Worm (Caenorhabditis elegans) whole organism, L2 larva: ENCODE data around the gene F48F5.6.

Experiments
- ceh-82 ChIP-seq: fragments of 150-350 bp; optimal IDR thresholded peaks from 2 replicates; lab custom pipeline; 2014; ENCODE audit warnings: missing biosample characterization, missing genetic modification characterization
- dmd-4 ChIP-seq: sonication (generic microtip); optimal IDR thresholded peaks from 2 replicates; lab custom pipeline; 2017; ENCODE audit warnings: missing biosample characterization, missing genetic modification characterization

DNA sequence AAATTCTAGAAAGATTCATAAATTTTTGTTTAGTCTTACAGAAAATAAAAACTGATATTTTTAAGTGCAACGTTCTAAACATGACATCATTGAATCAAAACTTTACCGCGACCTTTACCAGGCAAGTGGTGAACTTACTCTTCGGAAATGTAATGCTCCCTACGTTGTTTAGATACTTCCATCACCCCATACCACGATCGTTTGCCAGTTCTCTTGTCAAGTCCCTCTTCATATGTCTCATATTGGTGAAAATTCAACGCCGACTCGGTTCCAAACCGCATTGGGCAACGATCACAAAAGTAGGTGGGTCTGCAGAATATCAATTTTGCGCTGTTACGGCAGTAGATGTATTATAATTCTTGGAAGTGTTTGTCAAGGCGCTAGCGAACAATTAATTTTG, 7.8 kb upstream of the F48F5.6 start, which contains the start of gene B0250.18:
- no peak for TF ChIP-seq ceh-82
- no peak for TF ChIP-seq dmd-4 (tag; lab: Kevin White, UChicago)
